Fruit fly (Drosophila melanogaster): ENCODE measurements around the gene Ssdp.

The Ssdp gene

dm6 chr3R:18185385-18185784, 14.0 kb downstream of the Ssdp start, which contains the start of the genes Arp5 and CG7208 (continued):
- TF ChIP-seq trh (GFP tag; optimal IDR thresholded peaks at IDR 0.05) (peak; percentile 23), MTF-1 (GFP tag; optimal IDR thresholded peaks at IDR 0.05; ENCODE audit: borderline replicate concordance) (no peak), klu (GFP tag; IDR thresholded peaks at IDR 0.05) (peak; percentile 60; the same call in 1 of the 2 replicates), CG11247 (GFP tag; IDR thresholded peaks at IDR 0.05) (peak; percentile 39; the same call in 1 of the 2 replicates), CG31441 (GFP tag; IDR thresholded peaks at IDR 0.05) (peak; percentile 73), Ets97D (GFP tag; optimal IDR thresholded peaks at IDR 0.05) (peak; percentile 70), az2 (GFP tag; optimal IDR thresholded peaks at IDR 0.05) (peak; percentile 66), CG6689 (GFP tag; IDR thresholded peaks at IDR 0.05) (peak; percentile 88), slp2 (GFP tag; optimal IDR thresholded peaks at IDR 0.05) (peak; percentile 44), corto (GFP tag; optimal IDR thresholded peaks at IDR 0.05) (no peak), CG13296 (GFP tag; optimal IDR thresholded peaks at IDR 0.05) (peak; percentile 73), CG32532 (GFP tag; IDR thresholded peaks at IDR 0.05) (peak; percentile 63), CG10366 (GFP tag; IDR thresholded peaks at IDR 0.05) (peak; percentile 48), CG18011 (GFP tag; optimal IDR thresholded peaks at IDR 0.05) (peak; percentile 54), CG9437 (GFP tag; optimal IDR thresholded peaks at IDR 0.05) (peak; percentile 67), pnt (GFP tag; optimal IDR thresholded peaks at IDR 0.05) (peak; percentile 18), CG2889 (GFP tag; IDR thresholded peaks at IDR 0.05) (0 out of 3 replicates have a peak, but pooled peaks have one; percentile 22), Eip74EF (GFP tag; optimal IDR thresholded peaks at IDR 0.05) (no peak), tin (GFP tag; optimal IDR thresholded peaks at IDR 0.05) (peak; percentile 71), Dll (GFP tag; IDR thresholded peaks at IDR 0.05; ENCODE audit: partially characterized antibody) (peak; percentile 46; the same call in 1 of the 4 replicates), BEAF-32 (GFP tag; optimal IDR thresholded peaks at IDR 0.05) (peak; percentile 41), gsb (GFP tag; IDR thresholded peaks at IDR 0.05) (0 out of 2 replicates have a peak, but pooled peaks have one; percentile 8), CG14965 (GFP tag; optimal IDR thresholded peaks at IDR 0.05; ENCODE audit: borderline replicate concordance) (no peak), Doc3 (GFP tag; IDR thresholded peaks at IDR 0.05; ENCODE audit: partially characterized antibody) (peak; percentile 37; the same call in 2 of the 3 replicates), Lhr (GFP tag; optimal IDR thresholded peaks at IDR 0.05) (peak; percentile 55), Dp (GFP tag; optimal IDR thresholded peaks at IDR 0.05) (peak; percentile 37), CG9817 (tag; optimal IDR thresholded peaks at IDR 0.05) (peak; percentile 63), phol (tag; optimal IDR thresholded peaks at IDR 0.05) (peak; percentile 81), luna (GFP tag; optimal IDR thresholded peaks at IDR 0.05) (peak; percentile 51), Fer2 (tag; optimal IDR thresholded peaks at IDR 0.05) (peak; percentile 48), CG4424 (GFP tag; optimal IDR thresholded peaks at IDR 0.05) (peak; percentile 49), Ssrp (tag; optimal IDR thresholded peaks at IDR 0.05) (peak; percentile 56), CG1529 (GFP tag; optimal IDR thresholded peaks at IDR 0.05) (peak; percentile 47), Nf-YA (GFP tag; IDR thresholded peaks at IDR 0.05) (0 out of 2 replicates have a peak, but pooled peaks have one; percentile 51), CG6765 (GFP tag; optimal IDR thresholded peaks at IDR 0.05) (peak; percentile 34), lov (optimal IDR thresholded peaks at IDR 0.05) (no peak), lov (GFP tag; IDR thresholded peaks at IDR 0.05) (no peak), CG4820 (GFP tag; optimal IDR thresholded peaks at IDR 0.05) (peak; percentile 34), CG13287 (GFP tag; IDR thresholded peaks at IDR 0.05; ENCODE audit: partially characterized antibody) (peak; percentile 59), CG18262 (tag; optimal IDR thresholded peaks at IDR 0.05) (peak; percentile 71), Oaz (GFP tag; IDR thresholded peaks at IDR 0.05) (no peak), Abd-B (GFP tag; optimal IDR thresholded peaks at IDR 0.05) (peak; percentile 85), Bdp1 (GFP tag; optimal IDR thresholded peaks at IDR 0.05) (peak; percentile 38), Aef1 (GFP tag; IDR thresholded peaks at IDR 0.05) (peak; percentile 44), MBD-R2 (GFP tag; IDR thresholded peaks at IDR 0.05) (peak; percentile 83), inv (GFP tag; IDR thresholded peaks at IDR 0.05; ENCODE audit: partially characterized antibody) (no peak), CG34422 (GFP tag; IDR thresholded peaks at IDR 0.05) (peak; percentile 63; the same call in 1 of the 3 replicates), Med (GFP tag) (peak; percentile 88), cg (GFP tag; optimal IDR thresholded peaks at IDR 0.05) (no peak), zfh2 (GFP tag; optimal IDR thresholded peaks at IDR 0.05) (peak; percentile 63)

Data from whole organism, embryonic.